Worm (Caenorhabditis elegans) whole organism, L4 larva: Measurements from ENCODE around the gene C16A11.5.

Experiments used
- D1046.2 ChIP-seq: fragments of 200-800 bp; sonication (Bioruptor generic); IDR thresholded peaks from 2 replicates; pipeline ENCODE4 v1.3.6; 2022; ENCODE audit warnings: missing genetic modification characterization, missing compliant biosample characterization
- ZK337.2 ChIP-seq: fragments of 200-800 bp; sonication (Bioruptor generic); IDR thresholded peaks from 2 replicates; pipeline ENCODE4 v1.3.6; 2022; ENCODE audit warnings: missing genetic modification reagents, missing genetic modification characterization, missing compliant biosample characterization
- ama-1 ChIP-seq: fragments of 150-350 bp; optimal IDR thresholded peaks from 2 replicates; lab custom pipeline; 2014; ENCODE audit warnings: inconsistent platforms, mixed read lengths
- egl-27 ChIP-seq: sonication (generic microtip); optimal IDR thresholded peaks from 3 replicates; lab custom pipeline; 2017; ENCODE audit warnings: missing biosample characterization, missing genetic modification reagents, missing genetic modification characterization
- fos-1 ChIP-seq: fragments of 150-350 bp; optimal IDR thresholded peaks from 2 replicates; lab custom pipeline; 2014; ENCODE audit warnings: missing biosample characterization, missing genetic modification characterization
- mxl-2 ChIP-seq: fragments of 200-800 bp; sonication (Bioruptor generic); conservative IDR thresholded peaks from 2 replicates; pipeline ENCODE4 v1.3.6; 2022; ENCODE audit warnings: missing genetic modification reagents, missing genetic modification characterization, missing compliant biosample characterization
- skn-1 ChIP-seq: fragments of 150-350 bp; optimal IDR thresholded peaks from 2 replicates; lab custom pipeline; 2014; ENCODE audit warnings: missing biosample characterization, missing genetic modification characterization
- zag-1 ChIP-seq: fragments of 150-350 bp; optimal IDR thresholded peaks from 2 replicates; lab custom pipeline; 2014; ENCODE audit warnings: missing biosample characterization, missing genetic modification characterization

DNA sequence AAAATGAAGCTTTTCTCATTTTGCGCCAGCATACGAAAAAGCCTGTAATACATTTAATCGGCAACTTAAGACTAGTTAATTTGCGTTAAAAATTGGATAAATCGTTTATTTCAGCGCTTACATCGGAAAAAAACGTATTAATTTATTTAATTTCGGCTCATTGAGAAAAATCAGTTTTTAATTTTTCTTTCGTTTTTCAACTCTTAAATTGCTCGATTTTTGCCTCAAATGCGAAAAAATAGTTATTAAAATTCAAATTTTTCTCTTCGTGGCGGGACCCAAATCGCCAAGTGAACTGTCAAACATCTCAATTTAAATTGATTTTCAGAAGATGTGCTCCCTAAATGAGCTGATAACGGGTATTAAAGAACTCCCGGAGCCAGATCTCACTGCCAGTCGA, at the start of gene C16A11.5:
- no peak for TF ChIP-seq egl-27
- TF ChIP-seq skn-1 (tag; lab: Kevin White, UChicago) = no peak
- TF ChIP-seq fos-1 (tag; lab: Kevin White, UChicago) = no peak
- no peak for TF ChIP-seq D1046.2 (GFP tag; lab: Robert Waterston, UW)
- no peak for TF ChIP-seq ZK337.2 (GFP tag; lab: Robert Waterston, UW)
- no peak for TF ChIP-seq ama-1 (lab: Kevin White, UChicago)
- no peak for TF ChIP-seq zag-1 (tag; lab: Kevin White, UChicago)
- TF ChIP-seq mxl-2 (GFP tag; lab: Robert Waterston, UW) = no peak
